Worm (Caenorhabditis elegans): Measurements from ENCODE around the gene B0285.6.

ce11 chrIII:4390421-4390820, 40.5 kb downstream of the B0285.6 start:
- TF ChIP-seq elt-1 (tag; optimal IDR thresholded peaks at IDR 0.05) = no peak
- no peak for TF ChIP-seq fos-1 (tag; optimal IDR thresholded peaks at IDR 0.05)
- TF ChIP-seq jun-1 (tag; optimal IDR thresholded peaks at IDR 0.05) = no peak
- TF ChIP-seq aly-2 (tag; optimal IDR thresholded peaks at IDR 0.05) = no peak
- no peak for TF ChIP-seq nhr-28 (tag; optimal IDR thresholded peaks at IDR 0.05)
- no peak for TF ChIP-seq R02D3.7 (tag; optimal IDR thresholded peaks at IDR 0.05)
- TF ChIP-seq mml-1 (tag; optimal IDR thresholded peaks at IDR 0.05) = no peak
- no peak for TF ChIP-seq lin-39 (tag; optimal IDR thresholded peaks at IDR 0.05)
